Fruit fly (Drosophila melanogaster): ENCODE results near the gene CG31115.

dm6 chr3R:25024895-25025557, 11.7 kb upstream of the CG31115 start, which contains the start of the genes EMC6 and Hr96:
- no peak for TF ChIP-seq CG8478 (optimal IDR thresholded peaks at IDR 0.05)
- TF ChIP-seq CTCF (optimal IDR thresholded peaks at IDR 0.05) = no peak

Measured in S2 (cell line).